Worm (Caenorhabditis elegans) whole organism, L3 larva: ENCODE results near the gene twf-2.

Source experiments
- egl-27 ChIP-seq: sonication (generic microtip); optimal IDR thresholded peaks from 4 replicates; lab custom pipeline; 2017; ENCODE audit warnings: missing biosample characterization, missing genetic modification reagents, missing genetic modification characterization
- elt-1 ChIP-seq: fragments of 150-350 bp; optimal IDR thresholded peaks from 2 replicates; lab custom pipeline; 2014; ENCODE audit warnings: missing biosample characterization, missing genetic modification characterization
- fos-1 ChIP-seq: fragments of 150-350 bp; optimal IDR thresholded peaks from 2 replicates; lab custom pipeline; 2014; ENCODE audit warnings: missing biosample characterization, missing genetic modification characterization
- lin-15B ChIP-seq: fragments of 150-350 bp; optimal IDR thresholded peaks from 2 replicates; lab custom pipeline; 2014; ENCODE audit warnings: missing biosample characterization, missing genetic modification characterization
- nfya-1 ChIP-seq: sonication (generic microtip); optimal IDR thresholded peaks from 2 replicates; lab custom pipeline; 2017; ENCODE audit warnings: missing genetic modification characterization, mild to moderate bottlenecking, missing compliant biosample characterization, antibody characterized with exemption, moderate library complexity; ENCODE audit not compliant: insufficient read depth
- nhr-11 ChIP-seq: fragments of 150-350 bp; optimal IDR thresholded peaks from 2 replicates; lab custom pipeline; 2014; ENCODE audit warnings: missing biosample characterization, missing genetic modification characterization
- snpc-4 ChIP-seq: fragments of 150-350 bp; optimal IDR thresholded peaks from 2 replicates; lab custom pipeline; 2014; ENCODE audit warnings: missing biosample characterization, missing genetic modification characterization

DNA sequence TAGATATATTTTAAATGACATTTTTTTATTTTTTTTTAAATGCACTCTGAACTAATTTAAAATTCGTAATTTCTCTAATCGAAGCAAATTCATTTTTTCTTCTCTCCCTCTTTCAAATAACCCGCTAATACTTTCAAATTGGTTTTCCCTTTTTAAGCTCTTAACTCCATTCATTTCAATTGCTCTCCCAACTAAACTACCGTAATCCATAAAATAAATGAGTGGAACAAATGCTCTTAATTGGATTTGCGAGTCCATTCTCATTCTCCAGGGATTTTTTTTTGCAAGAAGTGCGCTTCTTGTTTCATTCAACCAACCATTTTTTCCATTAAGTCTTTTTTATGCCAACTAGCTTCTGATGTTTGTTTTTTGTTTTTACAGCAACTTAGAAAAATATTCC lies 35.0 kb downstream of the twf-2 start:
- no peak for TF ChIP-seq nhr-11 (tag; lab: Kevin White, UChicago)
- no peak for TF ChIP-seq snpc-4 (tag; lab: Kevin White, UChicago)
- no peak for TF ChIP-seq lin-15B (tag; lab: Kevin White, UChicago)
- TF ChIP-seq elt-1 (tag; lab: Kevin White, UChicago), result no peak
- no peak for TF ChIP-seq fos-1 (tag; lab: Kevin White, UChicago)
- TF ChIP-seq egl-27 (tag; lab: Kevin White, UChicago), result no peak
- TF ChIP-seq nfya-1 (tag; lab: Kevin White, UChicago), result no peak
